Worm (Caenorhabditis elegans): ENCODE results near the gene mtm-6.
A peak's percentile ranks its signal among the peaks of the same experiment; 100 is the strongest.

DNA sequence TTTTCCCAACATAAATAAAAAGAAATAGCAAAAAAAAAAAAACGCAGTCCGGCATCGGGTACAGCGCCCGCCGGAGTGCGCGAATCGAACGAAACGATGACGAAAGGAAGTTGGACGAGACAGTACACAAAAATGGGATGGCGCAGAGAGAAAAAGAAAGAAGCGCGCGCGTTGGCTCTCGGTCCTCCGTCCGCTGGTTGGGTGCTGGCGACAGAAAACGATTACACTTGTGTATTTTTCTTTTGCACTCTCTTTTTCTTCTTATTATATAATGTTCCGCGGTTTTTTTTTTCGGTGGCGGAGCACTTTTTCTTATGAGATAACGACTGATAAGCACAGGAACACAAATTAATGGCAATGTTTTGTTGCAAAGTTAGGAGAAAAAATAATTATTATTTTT lies 30.4 kb downstream of the mtm-6 start:
- TF ChIP-seq skn-1 (tag; optimal IDR thresholded peaks at IDR 0.05) (no peak), ztf-1 (GFP tag; conservative IDR thresholded peaks at IDR 0.05) (no peak), ztf-11 (tag; optimal IDR thresholded peaks at IDR 0.05) (no peak), alr-1 (tag; optimal IDR thresholded peaks at IDR 0.05) (no peak), elt-1 (tag; optimal IDR thresholded peaks at IDR 0.05) (no peak), lin-13 (GFP tag; optimal IDR thresholded peaks at IDR 0.05) (no peak), lin-39 (tag; optimal IDR thresholded peaks at IDR 0.05) (no peak), ama-1 (optimal IDR thresholded peaks at IDR 0.05) (no peak), egl-27 (tag; optimal IDR thresholded peaks at IDR 0.05) (no peak), nhr-77 (tag; optimal IDR thresholded peaks at IDR 0.05) (no peak), crh-2 (tag; optimal IDR thresholded peaks at IDR 0.05) (peak; percentile 52)
